Fruit fly (Drosophila melanogaster) whole organism, adult: Measurements from ENCODE around the gene Rlip.

Source experiments
- CG14711 ChIP-seq: fragments of 200-800 bp; sonication (Bioruptor generic); optimal IDR thresholded peaks from 2 replicates; lab custom pipeline; 2018; ENCODE audit warnings: missing biosample characterization, mild to moderate bottlenecking, missing genetic modification characterization, moderate library complexity
- CG1620 ChIP-seq: fragments of 200-800 bp; sonication (Bioruptor generic); optimal IDR thresholded peaks from 2 replicates; lab custom pipeline; 2016; ENCODE audit warnings: missing biosample characterization, missing genetic modification characterization
- CG5204 ChIP-seq: fragments of 200-800 bp; sonication (Bioruptor generic); optimal IDR thresholded peaks from 2 replicates; lab custom pipeline; 2016; ENCODE audit warnings: missing biosample characterization, missing genetic modification characterization
- Clk ChIP-seq: fragments of 200-800 bp; sonication (Bioruptor generic); optimal IDR thresholded peaks from 2 replicates; lab custom pipeline; 2017; ENCODE audit warnings: missing biosample characterization, missing genetic modification characterization
- Crg-1 ChIP-seq: fragments of 200-800 bp; sonication (Bioruptor generic); optimal IDR thresholded peaks from 2 replicates; lab custom pipeline; 2016; ENCODE audit warnings: missing biosample characterization, missing genetic modification characterization
- Mnt ChIP-seq: fragments of 200-800 bp; sonication (Bioruptor generic); optimal IDR thresholded peaks from 2 replicates; lab custom pipeline; 2016; ENCODE audit warnings: missing biosample characterization, mild to moderate bottlenecking, missing genetic modification characterization
- cnc ChIP-seq, 2 experiments: fragments of >200 bp; optimal IDR thresholded peaks; 2 replicates each; lab custom pipeline; 2017
- ovo ChIP-seq: fragments of 200-800 bp; sonication (Bioruptor generic); optimal IDR thresholded peaks from 2 replicates; lab custom pipeline; 2016; ENCODE audit warnings: missing biosample characterization, missing genetic modification characterization
- pad ChIP-seq: fragments of 200-800 bp; sonication (Bioruptor generic); optimal IDR thresholded peaks from 3 replicates; lab custom pipeline; 2017; ENCODE audit warnings: missing biosample characterization, missing genetic modification characterization, mild to moderate bottlenecking, moderate library complexity, missing genetic modification reagents

DNA sequence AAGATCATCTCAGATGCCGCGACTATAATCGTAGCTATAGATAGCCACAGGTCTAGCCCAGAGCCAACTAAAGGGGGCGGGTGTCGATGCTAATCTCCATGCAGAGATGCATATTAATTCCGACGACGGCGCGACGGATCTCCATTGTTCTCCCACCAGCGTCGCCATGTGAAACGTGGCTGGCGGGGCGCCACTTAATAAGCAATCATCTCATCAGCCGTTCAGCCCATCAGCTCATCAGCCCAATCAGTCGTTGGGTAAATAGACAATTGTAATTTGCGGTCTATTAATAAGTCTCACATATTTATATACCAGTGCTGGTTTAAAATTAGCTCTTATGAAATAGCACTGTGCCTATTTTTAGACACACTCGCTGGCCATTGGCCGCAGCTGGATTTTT lies 8.0 kb downstream of the Rlip start:
- TF ChIP-seq ovo (GFP tag; lab: Kevin White, UChicago) (no peak), Mnt (no peak), pad (GFP tag; lab: Kevin White, UChicago) (no peak), CG1620 (GFP tag; lab: Kevin White, UChicago) (no peak), CG14711 (tag; lab: Kevin White, UChicago) (no peak), CG5204 (GFP tag; lab: Kevin White, UChicago) (no peak), Crg-1 (no peak), cnc (optimal IDR thresholded peaks at IDR 0.05; lab: Kevin White, UChicago) (no peak), Clk (GFP tag; lab: Kevin White, UChicago) (no peak)
